Worm (Caenorhabditis elegans) whole organism, L4/young adult: ENCODE results near the gene F37A4.4.

Experiments
- W03F9.2 ChIP-seq: fragments of 150-350 bp; optimal IDR thresholded peaks from 2 replicates; lab custom pipeline; 2014; ENCODE audit warnings: missing biosample characterization, missing genetic modification characterization
- dao-5 ChIP-seq: sonication (generic microtip); optimal IDR thresholded peaks from 2 replicates; lab custom pipeline; 2016; ENCODE audit warnings: missing genotype, missing genetic modification characterization, moderate library complexity, missing compliant biosample characterization
- him-1 ChIP-seq: sonication (generic microtip); optimal IDR thresholded peaks from 2 replicates; lab custom pipeline; 2016; ENCODE audit warnings: missing genotype, missing genetic modification reagents, missing genetic modification characterization, missing compliant biosample characterization

DNA sequence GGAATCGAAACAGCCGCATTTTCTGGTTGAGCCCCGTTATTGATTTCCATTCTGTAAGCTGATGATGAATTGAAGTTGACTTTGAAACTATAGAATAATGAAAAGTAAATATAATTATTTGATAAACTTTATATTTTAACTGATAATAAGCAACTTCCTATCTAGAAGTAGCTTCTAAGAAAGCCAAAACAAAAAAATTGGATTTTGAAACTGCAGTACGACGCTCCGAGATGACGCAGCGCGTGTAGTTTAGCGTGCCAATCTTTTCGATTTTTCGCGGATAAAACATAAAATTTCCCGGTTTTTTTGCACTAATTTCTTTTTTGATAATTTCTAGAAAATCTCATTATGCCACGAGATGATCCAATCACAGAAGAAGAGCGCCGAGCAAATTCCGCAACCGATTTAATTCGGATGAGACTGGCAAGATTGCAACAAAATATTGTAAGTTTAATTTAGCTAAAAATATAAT lies 8.9 kb downstream of the F37A4.4 start, which contains the start of the genes bath-41 and F37A4.2:
- TF ChIP-seq W03F9.2 (tag; lab: Kevin White, UChicago), result no peak
- TF ChIP-seq him-1 (tag; lab: Kevin White, UChicago), result no peak
- no peak for TF ChIP-seq dao-5 (tag; lab: Kevin White, UChicago)
